Worm (Caenorhabditis elegans) whole organism, early embryonic: ENCODE results near the gene oac-50.

Experiments
- B0310.2 ChIP-seq: sonication (generic microtip); optimal IDR thresholded peaks from 2 replicates; lab custom pipeline; 2016; ENCODE audit warnings: mild to moderate bottlenecking, missing genetic modification characterization, missing compliant biosample characterization
- F13C5.2 ChIP-seq: sonication (generic microtip); optimal IDR thresholded peaks from 2 replicates; lab custom pipeline; 2017; ENCODE audit warnings: mild to moderate bottlenecking, missing genetic modification characterization, inconsistent platforms, missing compliant biosample characterization
- aly-1 ChIP-seq: sonication (generic microtip); optimal IDR thresholded peaks from 2 replicates; lab custom pipeline; 2016; ENCODE audit warnings: missing genetic modification characterization, missing compliant biosample characterization
- ama-1 ChIP-seq: fragments of 150-350 bp; optimal IDR thresholded peaks from 2 replicates; lab custom pipeline; 2014
- ceh-13 ChIP-seq: fragments of 200-800 bp; sonication (Bioruptor generic); optimal IDR thresholded peaks from 2 replicates; lab custom pipeline; 2018; ENCODE audit warnings: mild to moderate bottlenecking, missing genetic modification characterization, missing compliant biosample characterization
- ceh-36 ChIP-seq: sonication (generic microtip); optimal IDR thresholded peaks from 2 replicates; lab custom pipeline; 2016; ENCODE audit warnings: missing genetic modification characterization, inconsistent platforms, missing compliant biosample characterization
- ets-7 ChIP-seq: sonication (generic microtip); optimal IDR thresholded peaks from 2 replicates; lab custom pipeline; 2016; ENCODE audit warnings: missing genotype, missing genetic modification characterization, missing compliant biosample characterization
- flt-1 ChIP-seq: fragments of 200-800 bp; sonication (Bioruptor generic); IDR thresholded peaks from 2 replicates; pipeline ENCODE4 v1.3.6; 2022; ENCODE audit warnings: missing genetic modification characterization, missing compliant biosample characterization
- hmbx-1 ChIP-seq: sonication (generic microtip); optimal IDR thresholded peaks from 2 replicates; lab custom pipeline; 2016; ENCODE audit warnings: mild to moderate bottlenecking, missing genetic modification characterization, missing compliant biosample characterization
- hmg-4 ChIP-seq: fragments of 200-800 bp; sonication (Bioruptor generic); optimal IDR thresholded peaks from 2 replicates; lab custom pipeline; 2018; ENCODE audit warnings: mild to moderate bottlenecking, missing genetic modification characterization, missing compliant biosample characterization
- pes-1 ChIP-seq: fragments of 200-800 bp; sonication (Bioruptor generic); IDR thresholded peaks from 2 replicates; pipeline ENCODE4 v1.3.6; 2022; ENCODE audit warnings: missing genetic modification reagents, missing genetic modification characterization, missing compliant biosample characterization
- scrt-1 ChIP-seq: fragments of 200-800 bp; sonication (Bioruptor generic); IDR thresholded peaks from 2 replicates; pipeline ENCODE4 v1.3.6; 2022; ENCODE audit warnings: missing genetic modification characterization, missing compliant biosample characterization
- tra-4 ChIP-seq: sonication (generic microtip); optimal IDR thresholded peaks from 2 replicates; lab custom pipeline; 2017; ENCODE audit warnings: missing genetic modification characterization, missing compliant biosample characterization

ce11 chrV:9098280-9098973 lies 25.1 kb upstream of the oac-50 start, which contains the start of gene F21C10.9:
- TF ChIP-seq scrt-1 (GFP tag; lab: Robert Waterston, UW) (no peak), flt-1 (GFP tag; lab: Robert Waterston, UW) (no peak), ama-1 (no peak), B0310.2 (tag; lab: Kevin White, UChicago) (no peak), ceh-13 (no peak), ceh-36 (tag; lab: Kevin White, UChicago) (no peak), hmg-4 (GFP tag; lab: Kevin White, UChicago) (no peak), pes-1 (no peak), tra-4 (tag; lab: Kevin White, UChicago) (no peak), aly-1 (tag; lab: Kevin White, UChicago) (no peak), F13C5.2 (tag; lab: Kevin White, UChicago) (no peak), hmbx-1 (tag; lab: Kevin White, UChicago) (no peak), ets-7 (tag; lab: Kevin White, UChicago) (no peak)
